Worm (Caenorhabditis elegans): ENCODE results near the gene dhs-26.

- no peak for TF ChIP-seq blmp-1 (tag; optimal IDR thresholded peaks at IDR 0.05)
- TF ChIP-seq unc-62 (GFP tag; optimal IDR thresholded peaks at IDR 0.05): no peak
Measured at ce11 chrX:3401701-3402100, 39.4 kb upstream of the dhs-26 start, which contains the start of gene C04F6.9.

Data from whole organism, mixed stage, embryonic.